Worm (Caenorhabditis elegans): ENCODE results near the gene grd-3.
"Not testable (repeated sequence)": the region's sequence is repeated elsewhere in the genome, so short reads cannot be mapped to it uniquely, and the experiment has no call there.

DNA sequence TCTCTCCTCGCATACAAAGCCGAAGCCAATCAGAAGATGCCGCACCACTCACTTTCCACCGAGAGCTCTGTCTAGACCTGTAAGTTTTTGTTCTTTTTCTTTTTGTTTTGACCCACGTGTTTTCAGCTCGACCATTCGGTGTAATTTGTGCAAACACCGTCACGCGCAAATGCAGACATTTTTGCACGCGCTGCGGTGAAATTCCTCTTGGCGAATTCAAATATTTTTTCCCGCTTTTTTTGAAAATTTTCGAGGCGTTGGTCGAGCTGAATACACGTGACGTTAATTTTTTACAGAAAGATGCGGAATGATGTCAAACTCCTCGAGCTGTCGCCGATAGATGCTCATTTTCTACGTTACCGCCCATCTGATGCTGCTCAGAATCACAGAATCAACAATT is 45.4 kb upstream of the grd-3 start, which contains the start of gene C04C3.4:
- TF ChIP-seq W03F9.2, him-1 (tag; optimal IDR thresholded peaks at IDR 0.05): not testable (repeated sequence)
